Fruit fly (Drosophila melanogaster): ENCODE data around the gene CG13075.

DNA sequence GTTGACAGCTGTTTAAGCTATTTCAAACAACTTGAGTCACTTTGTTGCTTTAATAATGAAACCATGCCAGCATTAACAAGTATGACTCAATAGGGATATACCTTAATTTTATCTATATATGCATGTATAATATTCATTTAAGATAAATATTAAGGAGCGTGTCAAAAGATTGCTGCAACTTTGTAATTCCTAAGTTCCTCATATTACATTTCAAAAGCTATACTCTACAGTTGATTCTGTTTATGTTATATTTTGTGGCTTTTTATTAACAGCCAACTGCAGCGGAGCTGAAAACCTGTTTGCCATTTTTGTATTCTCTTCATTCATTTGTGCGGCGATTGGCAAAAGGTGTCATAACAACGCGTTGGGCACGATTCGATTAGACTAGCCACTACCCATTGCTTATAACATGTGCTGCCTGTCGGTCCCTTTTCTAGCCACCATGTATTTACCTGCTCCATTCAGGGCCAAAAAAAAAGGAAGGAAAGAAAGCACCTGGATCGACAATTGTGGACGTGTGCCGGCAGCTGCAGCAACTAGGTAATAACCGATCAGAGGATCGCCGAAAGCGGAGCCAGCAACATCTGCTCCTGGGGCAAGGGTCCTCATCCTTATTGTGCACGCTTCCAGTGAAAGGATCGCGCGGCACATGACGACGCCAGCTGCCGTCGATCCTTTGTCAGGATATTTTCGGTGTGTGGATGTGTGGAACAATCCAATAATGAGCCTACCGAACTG is 34.9 kb upstream of the CG13075 start:
- TF ChIP-seq CG14711 (tag; optimal IDR thresholded peaks at IDR 0.05): no peak
- TF ChIP-seq CG7101 (tag; optimal IDR thresholded peaks at IDR 0.05): no peak
- TF ChIP-seq Mnt (GFP tag; optimal IDR thresholded peaks at IDR 0.05): no peak
- TF ChIP-seq Crg-1 (GFP tag; optimal IDR thresholded peaks at IDR 0.05): no peak
- TF ChIP-seq cic (GFP tag; optimal IDR thresholded peaks at IDR 0.05): no peak
- TF ChIP-seq bab1 (GFP tag; optimal IDR thresholded peaks at IDR 0.05): no peak
- TF ChIP-seq CG12768 (GFP tag; optimal IDR thresholded peaks at IDR 0.05): no peak
- TF ChIP-seq kay (GFP tag; ENCODE audit: borderline replicate concordance): no peak
- TF ChIP-seq Hr96 (GFP tag; optimal IDR thresholded peaks at IDR 0.05): no peak
- no peak for TF ChIP-seq tj (GFP tag; optimal IDR thresholded peaks at IDR 0.05)
- no peak for TF ChIP-seq Clk (GFP tag; optimal IDR thresholded peaks at IDR 0.05)
- TF ChIP-seq CG7045 (GFP tag; optimal IDR thresholded peaks at IDR 0.05): no peak
- TF ChIP-seq CG1620 (GFP tag; optimal IDR thresholded peaks at IDR 0.05): no peak
- TF ChIP-seq pad (GFP tag; optimal IDR thresholded peaks at IDR 0.05): no peak

Measured in whole organism, adult.